Fruit fly (Drosophila melanogaster): ENCODE results near the gene mRpL39.

Gene mRpL39

dm6 chr3L:14966199-14966858, 33.1 kb downstream of the mRpL39 start:
- TF ChIP-seq Dll (optimal IDR thresholded peaks at IDR 0.05) (no peak), psq (optimal IDR thresholded peaks at IDR 0.05) (no peak), usp (GFP tag; optimal IDR thresholded peaks at IDR 0.05) (no peak), CG8478 (optimal IDR thresholded peaks at IDR 0.05) (no peak), pan (optimal IDR thresholded peaks at IDR 0.05) (no peak), EcR (GFP tag; optimal IDR thresholded peaks at IDR 0.05) (no peak)

dm6 chr3L:14964862-14965261, 34.6 kb downstream of the mRpL39 start:
- TF ChIP-seq CG8478 (optimal IDR thresholded peaks at IDR 0.05) (no peak), psq (optimal IDR thresholded peaks at IDR 0.05) (no peak), Dll (optimal IDR thresholded peaks at IDR 0.05) (no peak), pan (optimal IDR thresholded peaks at IDR 0.05) (no peak), usp (GFP tag; optimal IDR thresholded peaks at IDR 0.05) (no peak), EcR (GFP tag; optimal IDR thresholded peaks at IDR 0.05) (no peak)

dm6 chr3L:14962729-14963128, 36.7 kb downstream of the mRpL39 start:
- TF ChIP-seq CG8478 (optimal IDR thresholded peaks at IDR 0.05), result no peak
- TF ChIP-seq pan (optimal IDR thresholded peaks at IDR 0.05), result no peak
- no peak for TF ChIP-seq usp (GFP tag; optimal IDR thresholded peaks at IDR 0.05)
- no peak for TF ChIP-seq psq (optimal IDR thresholded peaks at IDR 0.05)
- TF ChIP-seq Dll (optimal IDR thresholded peaks at IDR 0.05), result no peak
- TF ChIP-seq EcR (GFP tag; optimal IDR thresholded peaks at IDR 0.05), result no peak

- TF ChIP-seq CG8478 (optimal IDR thresholded peaks at IDR 0.05) (no peak), psq (optimal IDR thresholded peaks at IDR 0.05) (no peak), pan (optimal IDR thresholded peaks at IDR 0.05) (no peak), usp (GFP tag; optimal IDR thresholded peaks at IDR 0.05) (no peak), Dll (optimal IDR thresholded peaks at IDR 0.05) (no peak), EcR (GFP tag; optimal IDR thresholded peaks at IDR 0.05) (no peak)
Observed at dm6 chr3L:14961027-14961426, 38.4 kb downstream of the mRpL39 start.

- TF ChIP-seq CG8478 (optimal IDR thresholded peaks at IDR 0.05) (no peak), psq (optimal IDR thresholded peaks at IDR 0.05) (no peak), usp (GFP tag; optimal IDR thresholded peaks at IDR 0.05) (no peak), pan (optimal IDR thresholded peaks at IDR 0.05) (no peak), Dll (optimal IDR thresholded peaks at IDR 0.05) (no peak), EcR (GFP tag; optimal IDR thresholded peaks at IDR 0.05) (no peak)
Observed at dm6 chr3L:14960549-14960948, 38.9 kb downstream of the mRpL39 start.

dm6 chr3L:14958613-14959327, 40.7 kb downstream of the mRpL39 start:
- TF ChIP-seq EcR (GFP tag; optimal IDR thresholded peaks at IDR 0.05) (no peak), pan (optimal IDR thresholded peaks at IDR 0.05) (no peak), psq (optimal IDR thresholded peaks at IDR 0.05) (no peak), CG8478 (optimal IDR thresholded peaks at IDR 0.05) (no peak), usp (GFP tag; optimal IDR thresholded peaks at IDR 0.05) (no peak), Dll (optimal IDR thresholded peaks at IDR 0.05) (no peak)

- TF ChIP-seq EcR (GFP tag; optimal IDR thresholded peaks at IDR 0.05) (no peak), CG8478 (optimal IDR thresholded peaks at IDR 0.05) (no peak), pan (optimal IDR thresholded peaks at IDR 0.05) (no peak), Dll (optimal IDR thresholded peaks at IDR 0.05) (no peak), psq (optimal IDR thresholded peaks at IDR 0.05) (no peak), usp (GFP tag; optimal IDR thresholded peaks at IDR 0.05) (no peak)
Observed at dm6 chr3L:14957033-14957328, 42.5 kb downstream of the mRpL39 start.

- TF ChIP-seq EcR (GFP tag; optimal IDR thresholded peaks at IDR 0.05) (no peak), psq (optimal IDR thresholded peaks at IDR 0.05) (no peak), usp (GFP tag; optimal IDR thresholded peaks at IDR 0.05) (no peak)
Observed at dm6 chr3L:14956288-14957032, 43.0 kb downstream of the mRpL39 start.

dm6 chr3L:14952858-14953669, 46.4 kb downstream of the mRpL39 start:
- no peak for TF ChIP-seq Dll (optimal IDR thresholded peaks at IDR 0.05)
- TF ChIP-seq usp (GFP tag; optimal IDR thresholded peaks at IDR 0.05), result no peak
- no peak for TF ChIP-seq CG8478 (optimal IDR thresholded peaks at IDR 0.05)
- no peak for TF ChIP-seq psq (optimal IDR thresholded peaks at IDR 0.05)
- TF ChIP-seq pan (optimal IDR thresholded peaks at IDR 0.05), result no peak
- no peak for TF ChIP-seq EcR (GFP tag; optimal IDR thresholded peaks at IDR 0.05)

- TF ChIP-seq psq (optimal IDR thresholded peaks at IDR 0.05), result no peak
- no peak for TF ChIP-seq usp (GFP tag; optimal IDR thresholded peaks at IDR 0.05)
- TF ChIP-seq CG8478 (optimal IDR thresholded peaks at IDR 0.05), result no peak
- TF ChIP-seq EcR (GFP tag; optimal IDR thresholded peaks at IDR 0.05), result no peak
- no peak for TF ChIP-seq Dll (optimal IDR thresholded peaks at IDR 0.05)
- TF ChIP-seq pan (optimal IDR thresholded peaks at IDR 0.05), result no peak
Observed at dm6 chr3L:14949943-14950342, 49.5 kb downstream of the mRpL39 start.
